Worm (Caenorhabditis elegans) whole organism, early embryonic: ENCODE measurements around the gene mec-4.

Experiments used
- B0310.2 ChIP-seq: sonication (generic microtip); optimal IDR thresholded peaks from 2 replicates; lab custom pipeline; 2016; ENCODE audit warnings: mild to moderate bottlenecking, missing genetic modification characterization, missing compliant biosample characterization
- F13C5.2 ChIP-seq: sonication (generic microtip); optimal IDR thresholded peaks from 2 replicates; lab custom pipeline; 2017; ENCODE audit warnings: mild to moderate bottlenecking, missing genetic modification characterization, inconsistent platforms, missing compliant biosample characterization
- aly-1 ChIP-seq: sonication (generic microtip); optimal IDR thresholded peaks from 2 replicates; lab custom pipeline; 2016; ENCODE audit warnings: missing genetic modification characterization, missing compliant biosample characterization
- ama-1 ChIP-seq: fragments of 150-350 bp; optimal IDR thresholded peaks from 2 replicates; lab custom pipeline; 2014
- ceh-13 ChIP-seq: fragments of 200-800 bp; sonication (Bioruptor generic); optimal IDR thresholded peaks from 2 replicates; lab custom pipeline; 2018; ENCODE audit warnings: mild to moderate bottlenecking, missing genetic modification characterization, missing compliant biosample characterization
- ceh-36 ChIP-seq: sonication (generic microtip); optimal IDR thresholded peaks from 2 replicates; lab custom pipeline; 2016; ENCODE audit warnings: missing genetic modification characterization, inconsistent platforms, missing compliant biosample characterization
- ets-7 ChIP-seq: sonication (generic microtip); optimal IDR thresholded peaks from 2 replicates; lab custom pipeline; 2016; ENCODE audit warnings: missing genotype, missing genetic modification characterization, missing compliant biosample characterization
- flt-1 ChIP-seq: fragments of 200-800 bp; sonication (Bioruptor generic); IDR thresholded peaks from 2 replicates; pipeline ENCODE4 v1.3.6; 2022; ENCODE audit warnings: missing genetic modification characterization, missing compliant biosample characterization
- hmbx-1 ChIP-seq: sonication (generic microtip); optimal IDR thresholded peaks from 2 replicates; lab custom pipeline; 2016; ENCODE audit warnings: mild to moderate bottlenecking, missing genetic modification characterization, missing compliant biosample characterization
- hmg-4 ChIP-seq: fragments of 200-800 bp; sonication (Bioruptor generic); optimal IDR thresholded peaks from 2 replicates; lab custom pipeline; 2018; ENCODE audit warnings: mild to moderate bottlenecking, missing genetic modification characterization, missing compliant biosample characterization
- hnd-1 ChIP-seq: sonication (generic microtip); optimal IDR thresholded peaks from 2 replicates; lab custom pipeline; 2016; ENCODE audit warnings: missing genetic modification characterization, missing compliant biosample characterization
- pes-1 ChIP-seq: fragments of 200-800 bp; sonication (Bioruptor generic); IDR thresholded peaks from 2 replicates; pipeline ENCODE4 v1.3.6; 2022; ENCODE audit warnings: missing genetic modification reagents, missing genetic modification characterization, missing compliant biosample characterization
- scrt-1 ChIP-seq: fragments of 200-800 bp; sonication (Bioruptor generic); IDR thresholded peaks from 2 replicates; pipeline ENCODE4 v1.3.6; 2022; ENCODE audit warnings: missing genetic modification characterization, missing compliant biosample characterization
- sea-1 ChIP-seq: fragments of 200-800 bp; sonication (Bioruptor generic); conservative IDR thresholded peaks from 2 replicates; pipeline ENCODE4 v1.3.6; 2022; ENCODE audit warnings: missing genetic modification characterization, missing compliant biosample characterization
- tbx-11 ChIP-seq: fragments of 200-800 bp; sonication (Bioruptor generic); IDR thresholded peaks from 2 replicates; pipeline ENCODE4 v1.3.6; 2022; ENCODE audit warnings: missing genetic modification characterization, missing compliant biosample characterization
- tbx-37 ChIP-seq: fragments of 200-800 bp; sonication (Bioruptor generic); conservative IDR thresholded peaks from 2 replicates; pipeline ENCODE4 v1.3.6; 2022; ENCODE audit warnings: missing genetic modification reagents, missing genetic modification characterization, missing compliant biosample characterization
- tra-4 ChIP-seq: sonication (generic microtip); optimal IDR thresholded peaks from 2 replicates; lab custom pipeline; 2017; ENCODE audit warnings: missing genetic modification characterization, missing compliant biosample characterization

Gene mec-4

ce11 chrX:16803545-16803944, 3.4 kb downstream of the mec-4 start:
- TF ChIP-seq pes-1 (GFP tag; lab: Robert Waterston, UW), result no peak
- no peak for TF ChIP-seq ceh-36

DNA sequence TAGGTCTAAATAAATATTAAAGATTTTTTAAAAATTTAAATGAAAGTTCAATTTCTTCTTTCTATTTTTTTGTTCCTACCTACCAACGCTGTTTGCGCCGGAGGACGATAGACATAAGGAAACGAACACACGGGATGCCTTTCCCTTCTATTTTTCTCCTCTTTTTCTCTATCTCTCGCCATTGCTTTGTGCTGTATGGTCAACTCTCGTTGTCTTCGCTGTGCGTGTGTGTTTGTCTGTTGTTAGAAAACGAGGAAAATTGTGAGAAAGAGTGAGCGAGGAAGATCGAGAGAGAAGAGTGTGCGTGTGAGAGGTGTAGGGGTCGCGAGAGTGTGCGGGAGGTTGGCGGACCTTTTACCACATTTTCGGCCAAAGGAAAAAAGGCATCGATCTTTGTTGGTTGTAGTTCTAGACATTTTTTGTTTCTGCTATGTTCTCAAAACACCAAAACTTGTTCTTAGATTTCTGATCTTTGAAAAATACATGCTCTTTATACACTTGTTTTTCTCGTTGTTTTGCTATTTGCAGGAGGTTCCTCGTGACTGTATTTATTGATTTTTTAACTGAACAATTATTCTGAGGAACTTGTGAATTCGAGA, 7.8 kb downstream of the mec-4 start:
- TF ChIP-seq F13C5.2 (tag; lab: Kevin White, UChicago) (peak; percentile 42), B0310.2 (tag; lab: Kevin White, UChicago) (no peak), hmg-4 (GFP tag; lab: Kevin White, UChicago) (peak; percentile 37), ama-1 (lab: Kevin White, UChicago) (no peak)

- TF ChIP-seq ets-7 (tag; lab: Kevin White, UChicago) (no peak), tbx-37 (no peak), ceh-13 (no peak), hnd-1 (no peak), hmg-4 (GFP tag; lab: Kevin White, UChicago) (no peak), hmbx-1 (no peak), tbx-11 (GFP tag; lab: Robert Waterston, UW) (no peak), B0310.2 (tag; lab: Kevin White, UChicago) (no peak), F13C5.2 (tag; lab: Kevin White, UChicago) (no peak), ceh-36 (no peak), scrt-1 (GFP tag; lab: Robert Waterston, UW) (no peak), ama-1 (lab: Kevin White, UChicago) (no peak), flt-1 (GFP tag; lab: Robert Waterston, UW) (no peak)
These were observed 8.3 kb downstream of the mec-4 start for ce11 chrX:16798621-16799020.

- TF ChIP-seq aly-1 (tag; lab: Kevin White, UChicago), result peak; percentile 16
- TF ChIP-seq hmg-4 (GFP tag; lab: Kevin White, UChicago), result peak; percentile 50
- no peak for TF ChIP-seq flt-1 (GFP tag; lab: Robert Waterston, UW)
These were observed 10.1 kb downstream of the mec-4 start for ce11 chrX:16796826-16797225.

DNA sequence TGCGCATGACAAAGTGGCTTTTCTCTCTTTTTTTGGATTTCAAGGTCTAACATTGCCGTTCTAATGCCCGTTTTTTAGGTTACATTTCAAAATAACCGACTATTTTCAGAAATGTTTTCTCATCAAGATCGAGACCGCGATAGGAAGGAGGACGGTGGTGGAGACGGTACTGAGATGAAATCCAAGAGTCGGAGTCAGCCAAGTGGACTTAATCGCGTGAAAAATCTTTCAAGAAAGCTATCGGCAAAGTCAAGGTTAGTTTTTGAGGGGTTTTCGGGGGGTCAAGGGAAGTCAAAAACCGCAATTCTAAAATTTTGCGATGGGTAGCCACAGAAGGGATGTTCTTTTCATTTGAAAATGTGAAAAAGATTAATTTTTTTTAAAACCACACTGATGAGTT, 10.9 kb downstream of the mec-4 start, which contains the start of gene aak-2:
Gene aak-2 (plus strand): TSS at position 110 of the 400 bp plus-strand sequence.
- TF ChIP-seq tbx-37 (no peak), aly-1 (tag; lab: Kevin White, UChicago) (no peak), hnd-1 (no peak), ama-1 (lab: Kevin White, UChicago) (no peak), B0310.2 (tag; lab: Kevin White, UChicago) (no peak), ceh-36 (no peak), hmbx-1 (no peak), F13C5.2 (tag; lab: Kevin White, UChicago) (no peak), sea-1 (no peak), pes-1 (GFP tag; lab: Robert Waterston, UW) (no peak), hmg-4 (GFP tag; lab: Kevin White, UChicago) (no peak), flt-1 (GFP tag; lab: Robert Waterston, UW) (no peak)

ce11 chrX:16793470-16793869, 13.4 kb downstream of the mec-4 start:
- TF ChIP-seq ceh-13, result no peak
- no peak for TF ChIP-seq aly-1 (tag; lab: Kevin White, UChicago)
- TF ChIP-seq ceh-36, result no peak
- TF ChIP-seq pes-1 (GFP tag; lab: Robert Waterston, UW), result no peak
- no peak for TF ChIP-seq B0310.2 (tag; lab: Kevin White, UChicago)
- no peak for TF ChIP-seq tbx-11 (GFP tag; lab: Robert Waterston, UW)
- no peak for TF ChIP-seq F13C5.2 (tag; lab: Kevin White, UChicago)
- TF ChIP-seq ets-7 (tag; lab: Kevin White, UChicago), result no peak
- TF ChIP-seq flt-1 (GFP tag; lab: Robert Waterston, UW), result no peak
- TF ChIP-seq scrt-1 (GFP tag; lab: Robert Waterston, UW), result no peak
- no peak for TF ChIP-seq tra-4
- TF ChIP-seq hmbx-1, result no peak
- no peak for TF ChIP-seq hnd-1
- no peak for TF ChIP-seq hmg-4 (GFP tag; lab: Kevin White, UChicago)
- no peak for TF ChIP-seq tbx-37
- TF ChIP-seq sea-1, result no peak
- no peak for TF ChIP-seq ama-1 (lab: Kevin White, UChicago)

DNA sequence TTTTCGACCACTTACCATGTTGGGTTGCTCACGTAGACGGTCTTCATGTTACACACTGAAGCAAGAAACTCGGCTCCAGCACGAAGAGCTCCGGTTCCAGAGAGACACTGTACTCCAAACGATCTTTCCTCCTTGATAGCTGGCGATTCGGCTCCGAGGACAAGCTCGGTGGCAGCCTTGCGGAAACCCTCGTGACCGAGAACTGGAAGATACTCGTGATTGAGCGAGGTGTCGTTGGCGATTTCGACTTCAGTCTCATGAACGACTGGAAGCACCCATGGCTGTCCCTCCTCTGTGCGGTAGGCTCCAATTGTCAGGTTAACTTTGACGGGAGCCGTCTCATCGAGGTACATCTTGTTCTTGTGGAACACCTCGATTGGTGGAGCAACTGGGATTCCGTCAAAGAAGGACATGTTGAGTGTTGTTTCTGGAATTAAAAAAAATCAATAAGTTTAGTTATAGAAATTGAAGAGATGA, 14.2 kb downstream of the mec-4 start, which contains the start of gene got-1.2:
Gene got-1.2 (minus strand): TSS at position 427 of the 477 bp plus-strand sequence.
- no peak for TF ChIP-seq ceh-13
- no peak for TF ChIP-seq tbx-37
- TF ChIP-seq hmg-4 (GFP tag; lab: Kevin White, UChicago), result no peak
- no peak for TF ChIP-seq hmbx-1
- TF ChIP-seq B0310.2 (tag; lab: Kevin White, UChicago), result no peak
- no peak for TF ChIP-seq flt-1 (GFP tag; lab: Robert Waterston, UW)
- TF ChIP-seq tbx-11 (GFP tag; lab: Robert Waterston, UW), result no peak
- no peak for TF ChIP-seq tra-4
- no peak for TF ChIP-seq sea-1
- TF ChIP-seq F13C5.2 (tag; lab: Kevin White, UChicago), result no peak
- TF ChIP-seq scrt-1 (GFP tag; lab: Robert Waterston, UW), result no peak

DNA sequence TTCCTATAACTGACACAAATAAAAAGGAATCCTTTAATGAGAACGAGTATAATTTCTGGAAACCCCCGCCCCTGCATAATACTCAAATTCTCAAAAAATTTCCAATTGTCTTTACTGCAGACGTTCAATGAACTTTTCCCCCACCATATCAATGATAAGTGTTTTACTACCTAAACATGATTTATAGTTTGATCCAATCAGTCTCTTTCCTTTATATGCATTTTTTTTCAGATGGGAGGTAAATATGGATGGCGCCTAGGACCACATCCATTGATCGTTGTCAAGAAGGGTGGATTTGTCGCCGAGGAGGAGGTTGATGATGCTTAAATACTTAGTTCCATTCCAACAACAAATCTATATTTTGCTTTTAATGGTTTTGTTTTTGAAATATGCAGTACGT, 19.8 kb downstream of the mec-4 start:
- TF ChIP-seq ceh-36, result no peak
- no peak for TF ChIP-seq pes-1 (GFP tag; lab: Robert Waterston, UW)
- no peak for TF ChIP-seq ama-1 (lab: Kevin White, UChicago)
- no peak for TF ChIP-seq scrt-1 (GFP tag; lab: Robert Waterston, UW)
- no peak for TF ChIP-seq ceh-13
- TF ChIP-seq tbx-37, result no peak
- no peak for TF ChIP-seq hmg-4 (GFP tag; lab: Kevin White, UChicago)
